Fruit fly (Drosophila melanogaster): ENCODE results near the gene pan.

- TF ChIP-seq Ets98B (GFP tag; IDR thresholded peaks at IDR 0.05) (no peak), CG17806 (tag; optimal IDR thresholded peaks at IDR 0.05) (no peak), EcR (GFP tag; optimal IDR thresholded peaks at IDR 0.05) (no peak), CG32121 (GFP tag; IDR thresholded peaks at IDR 0.05) (no peak), CG8159 (tag; optimal IDR thresholded peaks at IDR 0.05) (peak; percentile 14), gl (tag; optimal IDR thresholded peaks at IDR 0.05) (no peak), CG10348 (GFP tag; IDR thresholded peaks at IDR 0.05) (no peak), CG13204 (GFP tag; optimal IDR thresholded peaks at IDR 0.05) (no peak), rn (GFP tag; IDR thresholded peaks at IDR 0.05) (no peak), CG4496 (GFP tag; IDR thresholded peaks at IDR 0.05) (no peak), Pif1B (GFP tag; optimal IDR thresholded peaks at IDR 0.05) (no peak), Snoo (tag; optimal IDR thresholded peaks at IDR 0.05) (no peak), CG9948 (tag; optimal IDR thresholded peaks at IDR 0.05) (no peak)
Observed at dm6 chr4:58896-59525, 10.1 kb upstream of the pan start.

Data from whole organism, pupa.